Fruit fly (Drosophila melanogaster): ENCODE data around the gene X11Lbeta.

Gene X11Lbeta

dm6 chrX:10595813-10596212 is 31.7 kb upstream of the X11Lbeta start, which contains the start of the genes Hmr and CG2124 (continued):
- TF ChIP-seq Lhr (GFP tag; optimal IDR thresholded peaks at IDR 0.05) (no peak), pfk (GFP tag; optimal IDR thresholded peaks at IDR 0.05) (no peak), CG13624 (GFP tag; optimal IDR thresholded peaks at IDR 0.05) (no peak), trem (tag; optimal IDR thresholded peaks at IDR 0.05) (peak; percentile 58), CG31388 (GFP tag; optimal IDR thresholded peaks at IDR 0.05) (no peak), tap (tag; optimal IDR thresholded peaks at IDR 0.05) (no peak), HLH54F (GFP tag; optimal IDR thresholded peaks at IDR 0.05) (no peak), CG14667 (GFP tag; IDR thresholded peaks at IDR 0.05) (no peak), gt (GFP tag; IDR thresholded peaks at IDR 0.05) (no peak), CG14860 (GFP tag; IDR thresholded peaks at IDR 0.05; ENCODE audit: partially characterized antibody) (peak; percentile 74), CG10147 (GFP tag; optimal IDR thresholded peaks at IDR 0.05) (no peak), abd-A (tag; optimal IDR thresholded peaks at IDR 0.05) (no peak), bbx (GFP tag; IDR thresholded peaks at IDR 0.05; ENCODE audit: partially characterized antibody) (peak; percentile 35), lilli (GFP tag; optimal IDR thresholded peaks at IDR 0.05) (no peak), Vsx1 (GFP tag; optimal IDR thresholded peaks at IDR 0.05) (no peak), D19B (GFP tag; optimal IDR thresholded peaks at IDR 0.05) (no peak), CG15514 (GFP tag; optimal IDR thresholded peaks at IDR 0.05) (peak; percentile 73), Doc2 (GFP tag; IDR thresholded peaks at IDR 0.05) (no peak), Pdp1 (GFP tag; optimal IDR thresholded peaks at IDR 0.05) (peak in 1 of 2 experiments; percentile 49), sima (GFP tag; optimal IDR thresholded peaks at IDR 0.05) (no peak), CG3726 (GFP tag; IDR thresholded peaks at IDR 0.05) (no peak), CG5953 (GFP tag; IDR thresholded peaks at IDR 0.05) (no peak), bab2 (GFP tag; optimal IDR thresholded peaks at IDR 0.05) (no peak), kni (GFP tag; optimal IDR thresholded peaks at IDR 0.05) (no peak), amos (GFP tag; IDR thresholded peaks at IDR 0.05; ENCODE audit: partially characterized antibody) (peak; percentile 59; the same call in 1 of the 2 replicates), ranshi (GFP tag; IDR thresholded peaks at IDR 0.05) (no peak), Hmr (GFP tag; optimal IDR thresholded peaks at IDR 0.05) (no peak), TFAM (GFP tag; optimal IDR thresholded peaks at IDR 0.05) (no peak), gce (GFP tag; IDR thresholded peaks at IDR 0.05) (no peak), CG2199 (GFP tag; IDR thresholded peaks at IDR 0.05) (no peak), CG1233 (GFP tag; optimal IDR thresholded peaks at IDR 0.05) (no peak), B-H2 (GFP tag; optimal IDR thresholded peaks at IDR 0.05) (no peak), emc (GFP tag; optimal IDR thresholded peaks at IDR 0.05) (no peak), CG12769 (tag; optimal IDR thresholded peaks at IDR 0.05) (no peak), psq (GFP tag; optimal IDR thresholded peaks at IDR 0.05) (no peak), fd3F (GFP tag; optimal IDR thresholded peaks at IDR 0.05) (no peak), schlank (tag; optimal IDR thresholded peaks at IDR 0.05) (no peak), Scr (GFP tag; IDR thresholded peaks at IDR 0.05; ENCODE audit: partially characterized antibody) (peak; percentile 79), Dbx (GFP tag; IDR thresholded peaks at IDR 0.05) (no peak), cato (GFP tag; optimal IDR thresholded peaks at IDR 0.05; ENCODE audit: borderline replicate concordance) (no peak), CG13296 (GFP tag; optimal IDR thresholded peaks at IDR 0.05) (no peak), Ravus (GFP tag; IDR thresholded peaks at IDR 0.05) (no peak), CG11456 (GFP tag; IDR thresholded peaks at IDR 0.05) (no peak), tll (GFP tag; optimal IDR thresholded peaks at IDR 0.05) (no peak), CG18011 (GFP tag; optimal IDR thresholded peaks at IDR 0.05) (no peak), zfh2 (GFP tag; optimal IDR thresholded peaks at IDR 0.05) (no peak), CG6272 (GFP tag; IDR thresholded peaks at IDR 0.05) (no peak), gro (GFP tag; optimal IDR thresholded peaks at IDR 0.05) (no peak), CG18476 (GFP tag; optimal IDR thresholded peaks at IDR 0.05) (no peak), Mrtf (GFP tag; IDR thresholded peaks at IDR 0.05) (no peak), E2f1 (GFP tag; IDR thresholded peaks at IDR 0.05) (no peak)
